Fruit fly (Drosophila melanogaster) whole organism, embryonic: ENCODE measurements around the gene CG6432.

Experiments
- B-H2 ChIP-seq: fragments of 200-800 bp; sonication (Bioruptor generic); optimal IDR thresholded peaks from 2 replicates; lab custom pipeline; 2018; ENCODE audit warnings: missing biosample characterization, mild to moderate bottlenecking, missing genetic modification characterization
- CG11456 ChIP-seq: fragments of 200-800 bp; sonication (Bioruptor generic); IDR thresholded peaks from 3 replicates; pipeline ENCODE4 v1.3.6; 2022; ENCODE audit warnings: missing biosample characterization, missing genetic modification characterization
- CG11723 ChIP-seq: fragments of 200-800 bp; sonication (Bioruptor generic); optimal IDR thresholded peaks from 2 replicates; lab custom pipeline; 2017; ENCODE audit warnings: missing biosample characterization, mild to moderate bottlenecking, missing genetic modification characterization
- CG12236 ChIP-seq: fragments of 200-800 bp; sonication (Bioruptor generic); optimal IDR thresholded peaks from 2 replicates; lab custom pipeline; 2016; ENCODE audit warnings: missing biosample characterization, missing genetic modification characterization
- CG14050 ChIP-seq: fragments of 200-800 bp; sonication (Bioruptor generic); IDR thresholded peaks from 3 replicates; pipeline ENCODE4 v1.3.6; 2022; ENCODE audit warnings: missing biosample characterization, missing genetic modification characterization
- CG14965 ChIP-seq: fragments of 200-800 bp; sonication (Bioruptor generic); optimal IDR thresholded peaks from 2 replicates; lab custom pipeline; 2016; ENCODE audit warnings: missing biosample characterization, missing genetic modification characterization, borderline replicate concordance
- CG1603 ChIP-seq: fragments of 200-800 bp; sonication (Bioruptor generic); optimal IDR thresholded peaks from 2 replicates; lab custom pipeline; 2019; ENCODE audit warnings: missing biosample characterization, mild to moderate bottlenecking, missing genetic modification characterization, moderate library complexity
- CG18476 ChIP-seq: fragments of 200-800 bp; sonication (Bioruptor generic); optimal IDR thresholded peaks from 2 replicates; lab custom pipeline; 2016; ENCODE audit warnings: missing biosample characterization, mild to moderate bottlenecking, missing genetic modification characterization
- CG18599 ChIP-seq: fragments of 200-800 bp; sonication (Bioruptor generic); optimal IDR thresholded peaks from 3 replicates; lab custom pipeline; 2017; ENCODE audit warnings: missing biosample characterization, missing genetic modification characterization, mild to moderate bottlenecking, moderate library complexity, missing genetic modification reagents
- CG18619 ChIP-seq: fragments of 200-800 bp; sonication (Bioruptor generic); optimal IDR thresholded peaks from 3 replicates; lab custom pipeline; 2017; ENCODE audit warnings: missing biosample characterization, mild to moderate bottlenecking, missing genetic modification characterization
- CG2129 ChIP-seq: fragments of 200-800 bp; sonication (Bioruptor generic); IDR thresholded peaks from 2 replicates; pipeline ENCODE4 v1.3.6; 2022; ENCODE audit warnings: missing biosample characterization, missing genetic modification characterization; ENCODE audit not compliant: partially characterized antibody
- CG2678 ChIP-seq: fragments of 200-800 bp; sonication (Bioruptor generic); optimal IDR thresholded peaks from 3 replicates; lab custom pipeline; 2019; ENCODE audit warnings: missing biosample characterization, mild to moderate bottlenecking, missing genetic modification characterization, moderate library complexity
- CG3163 ChIP-seq: fragments of 200-800 bp; sonication (Bioruptor generic); optimal IDR thresholded peaks from 3 replicates; lab custom pipeline; 2016; ENCODE audit warnings: missing biosample characterization, missing genetic modification characterization
- CG32772 ChIP-seq: fragments of 200-800 bp; sonication (Bioruptor generic); IDR thresholded peaks from 2 replicates; pipeline ENCODE4 v1.3.6; 2022; ENCODE audit warnings: missing biosample characterization, missing genetic modification characterization
- CG4730 ChIP-seq: fragments of 200-800 bp; sonication (Bioruptor generic); IDR thresholded peaks from 2 replicates; pipeline ENCODE4 v1.3.6; 2022; ENCODE audit warnings: missing biosample characterization, missing genetic modification characterization
- CG6175 ChIP-seq: fragments of 200-800 bp; sonication (Bioruptor generic); IDR thresholded peaks from 3 replicates; pipeline ENCODE4 v1.3.6; 2022; ENCODE audit warnings: missing biosample characterization, missing genetic modification characterization
- CG9932 ChIP-seq: fragments of 200-800 bp; sonication (Bioruptor generic); IDR thresholded peaks from 2 replicates; pipeline ENCODE4 v1.3.6; 2022; ENCODE audit warnings: missing biosample characterization, missing genetic modification characterization
- CrebB ChIP-seq: fragments of 200-800 bp; sonication (Bioruptor generic); optimal IDR thresholded peaks from 3 replicates; lab custom pipeline; 2018; ENCODE audit warnings: missing biosample characterization, mild to moderate bottlenecking, missing genetic modification characterization
- D ChIP-seq, 2 experiments: fragments of 200-800 bp in 1 of 2; fragments of >200 bp in 1 of 2; sonication (Bioruptor generic) in 1 of 2; optimal IDR thresholded peaks; 2 replicates in 1 of 2; 3 replicates in 1 of 2; lab custom pipeline; 2017; ENCODE audit warnings: mild to moderate bottlenecking in 1 of 2, missing biosample characterization in 1 of 2, missing genetic modification characterization in 1 of 2, missing genetic modification reagents in 1 of 2
- Doc2 ChIP-seq: fragments of 200-800 bp; sonication (Bioruptor generic); IDR thresholded peaks from 2 replicates; pipeline ENCODE4 v1.3.6; 2022; ENCODE audit warnings: missing biosample characterization, missing genetic modification characterization
- ERR ChIP-seq: fragments of 200-800 bp; sonication (Bioruptor generic); optimal IDR thresholded peaks from 2 replicates; lab custom pipeline; 2016; ENCODE audit warnings: missing biosample characterization, missing genetic modification characterization
- Fer3 ChIP-seq: fragments of 200-800 bp; sonication (Bioruptor generic); optimal IDR thresholded peaks from 2 replicates; lab custom pipeline; 2018; ENCODE audit warnings: missing biosample characterization, mild to moderate bottlenecking, missing genetic modification characterization, moderate library complexity
- HLH4C ChIP-seq: fragments of 200-800 bp; sonication (Bioruptor generic); IDR thresholded peaks from 3 replicates; pipeline ENCODE4 v1.3.6; 2022; ENCODE audit warnings: missing biosample characterization, missing genetic modification characterization; ENCODE audit not compliant: partially characterized antibody
- HLHmδ ChIP-seq: fragments of 200-800 bp; sonication (Bioruptor generic); optimal IDR thresholded peaks from 2 replicates; lab custom pipeline; 2018; ENCODE audit warnings: missing biosample characterization, mild to moderate bottlenecking, missing genetic modification characterization, moderate library complexity
- Jarid2 ChIP-seq: fragments of 200-800 bp; sonication (Bioruptor generic); optimal IDR thresholded peaks from 3 replicates; lab custom pipeline; 2017; ENCODE audit warnings: mild to moderate bottlenecking, missing biosample characterization, missing genetic modification reagents, missing genetic modification characterization
- Kr ChIP-seq: fragments of 200-800 bp; sonication (Bioruptor generic); optimal IDR thresholded peaks from 2 replicates; lab custom pipeline; 2017; ENCODE audit warnings: missing biosample characterization, mild to moderate bottlenecking, missing genetic modification characterization
- Lim3 ChIP-seq: fragments of 200-800 bp; sonication (Bioruptor generic); IDR thresholded peaks from 2 replicates; pipeline ENCODE4 v1.3.6; 2022; ENCODE audit warnings: missing biosample characterization, missing genetic modification characterization
- Optix ChIP-seq: fragments of 200-800 bp; sonication (Bioruptor generic); IDR thresholded peaks from 3 replicates; pipeline ENCODE4 v1.3.6; 2022; ENCODE audit warnings: missing biosample characterization, missing genetic modification characterization
- Xbp1 ChIP-seq: fragments of 200-800 bp; sonication (Bioruptor generic); optimal IDR thresholded peaks from 3 replicates; lab custom pipeline; 2016; ENCODE audit warnings: missing biosample characterization, mild to moderate bottlenecking, missing genetic modification characterization
- abd-A ChIP-seq: fragments of 200-800 bp; sonication (Bioruptor generic); optimal IDR thresholded peaks from 3 replicates; lab custom pipeline; 2019; ENCODE audit warnings: missing biosample characterization, mild to moderate bottlenecking, missing genetic modification characterization, moderate library complexity
- al ChIP-seq: fragments of 200-800 bp; sonication (Bioruptor generic); IDR thresholded peaks from 2 replicates; pipeline ENCODE4 v1.3.6; 2022; ENCODE audit warnings: missing biosample characterization, missing genetic modification characterization
- caup ChIP-seq: fragments of 200-800 bp; sonication (Bioruptor generic); optimal IDR thresholded peaks from 3 replicates; lab custom pipeline; 2017; ENCODE audit warnings: missing biosample characterization, mild to moderate bottlenecking, missing genetic modification characterization, moderate library complexity; ENCODE audit not compliant: severe bottlenecking
- grn ChIP-seq: fragments of 200-800 bp; sonication (Bioruptor generic); optimal IDR thresholded peaks from 3 replicates; lab custom pipeline; 2017; ENCODE audit warnings: missing biosample characterization, missing genetic modification characterization
- gro ChIP-seq: fragments of 200-800 bp; sonication (Bioruptor generic); optimal IDR thresholded peaks from 2 replicates; lab custom pipeline; 2016; ENCODE audit warnings: missing biosample characterization, missing genetic modification characterization
- knrl ChIP-seq: fragments of 200-800 bp; sonication (Bioruptor generic); IDR thresholded peaks from 3 replicates; pipeline ENCODE4 v1.3.6; 2022; ENCODE audit warnings: missing biosample characterization, missing genetic modification characterization; ENCODE audit not compliant: partially characterized antibody
- mam ChIP-seq: fragments of 200-800 bp; sonication (Bioruptor generic); optimal IDR thresholded peaks from 3 replicates; lab custom pipeline; 2016; ENCODE audit warnings: missing biosample characterization, missing genetic modification characterization
- mirr ChIP-seq: fragments of 200-800 bp; sonication (Bioruptor generic); optimal IDR thresholded peaks from 3 replicates; lab custom pipeline; 2018; ENCODE audit warnings: missing biosample characterization, mild to moderate bottlenecking, missing genetic modification characterization
- pb ChIP-seq: fragments of 200-800 bp; sonication (Bioruptor generic); optimal IDR thresholded peaks from 3 replicates; lab custom pipeline; 2016; ENCODE audit warnings: missing biosample characterization, missing genetic modification characterization
- pita ChIP-seq: fragments of 200-800 bp; sonication (Bioruptor generic); optimal IDR thresholded peaks from 2 replicates; lab custom pipeline; 2017; ENCODE audit warnings: missing biosample characterization, mild to moderate bottlenecking, missing genetic modification characterization
- repo ChIP-seq: fragments of 200-800 bp; sonication (Bioruptor generic); optimal IDR thresholded peaks from 2 replicates; lab custom pipeline; 2016; ENCODE audit warnings: missing biosample characterization, missing genetic modification characterization
- sd ChIP-seq: fragments of 200-800 bp; sonication (Bioruptor generic); optimal IDR thresholded peaks from 3 replicates; lab custom pipeline; 2018; ENCODE audit warnings: missing biosample characterization, mild to moderate bottlenecking, missing genetic modification characterization, moderate library complexity
- stc ChIP-seq: fragments of 200-800 bp; sonication (Bioruptor generic); IDR thresholded peaks from 2 replicates; pipeline ENCODE4 v1.3.6; 2022; ENCODE audit warnings: missing biosample characterization, missing genetic modification characterization
- tna ChIP-seq: fragments of 200-800 bp; sonication (Bioruptor generic); IDR thresholded peaks from 2 replicates; pipeline ENCODE4 v1.3.6; 2022; ENCODE audit warnings: missing biosample characterization, missing genetic modification characterization; ENCODE audit not compliant: partially characterized antibody
- vfl ChIP-seq: fragments of 200-800 bp; sonication (Bioruptor generic); optimal IDR thresholded peaks from 2 replicates; lab custom pipeline; 2016; ENCODE audit warnings: missing biosample characterization, missing genetic modification characterization
- vnd ChIP-seq: fragments of 200-800 bp; sonication (Bioruptor generic); IDR thresholded peaks from 3 replicates; pipeline ENCODE4 v1.3.6; 2022; ENCODE audit warnings: missing biosample characterization, missing genetic modification characterization; ENCODE audit not compliant: partially characterized antibody
- vvl ChIP-seq: fragments of 200-800 bp; sonication (Bioruptor generic); IDR thresholded peaks from 2 replicates; pipeline ENCODE4 v1.3.6; 2022; ENCODE audit warnings: missing biosample characterization, missing genetic modification characterization
- zen ChIP-seq: fragments of 200-800 bp; sonication (Bioruptor generic); optimal IDR thresholded peaks from 3 replicates; lab custom pipeline; 2018; ENCODE audit warnings: missing biosample characterization, mild to moderate bottlenecking, missing genetic modification characterization, moderate library complexity

CG6432 gene

DNA sequence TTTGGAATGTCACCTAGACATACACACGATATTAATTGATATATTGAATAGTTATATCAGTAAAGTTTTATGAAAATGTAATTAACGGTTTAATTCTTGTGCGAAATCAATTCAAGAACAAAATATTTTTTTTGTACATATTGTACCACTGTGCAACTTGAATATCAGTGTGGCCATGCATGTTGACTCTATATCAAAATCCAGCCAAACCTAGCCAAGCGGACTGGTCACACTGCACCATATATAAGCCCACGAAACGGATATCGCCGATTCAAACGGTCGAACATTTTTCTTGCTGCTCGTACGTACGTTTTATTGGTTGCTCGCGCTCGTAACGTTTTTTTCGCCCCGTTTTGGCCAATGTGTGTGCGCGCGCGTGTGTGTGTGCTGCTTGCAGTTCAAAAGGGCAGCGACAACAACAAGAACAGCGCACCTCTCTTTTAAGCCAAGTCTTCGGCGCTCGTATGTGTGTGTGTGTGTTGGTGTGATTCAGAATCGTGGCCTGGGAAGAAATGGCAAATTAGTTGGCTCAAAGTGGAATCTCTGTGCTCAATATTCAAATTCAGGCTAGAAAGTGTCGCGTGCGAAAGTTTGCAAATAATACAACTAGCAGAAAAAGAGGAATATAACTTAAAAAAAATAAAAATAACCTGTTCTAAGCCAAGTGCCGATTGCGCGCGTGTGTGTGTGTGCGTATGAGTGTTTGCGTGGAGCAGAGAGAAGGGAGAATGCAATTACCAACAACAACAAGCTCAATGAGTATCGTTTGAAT is 41.8 kb upstream of the CG6432 start, which contains the start of gene crb (continued):
- TF ChIP-seq pb (GFP tag; lab: Kevin White, UChicago) (peak; percentile 44), CG14965 (GFP tag; lab: Kevin White, UChicago) (no peak), CG4730 (no peak), pita (GFP tag; lab: Kevin White, UChicago) (no peak), Jarid2 (GFP tag; lab: Kevin White, UChicago) (peak; percentile 94), knrl (GFP tag; lab: Robert Waterston, UW) (no peak; the same call in 1 of the 3 replicates), caup (GFP tag; lab: Kevin White, UChicago) (peak; percentile 67), al (GFP tag; lab: Robert Waterston, UW) (no peak), mirr (GFP tag; lab: Kevin White, UChicago) (peak; percentile 60), Doc2 (GFP tag; lab: Robert Waterston, UW) (no peak), vnd (GFP tag; lab: Robert Waterston, UW) (no peak), grn (GFP tag; lab: Kevin White, UChicago) (peak; percentile 52), Optix (GFP tag; lab: Robert Waterston, UW) (no peak), gro (GFP tag; lab: Kevin White, UChicago) (peak; percentile 41), CG3163 (GFP tag; lab: Kevin White, UChicago) (peak; percentile 24), CG11456 (GFP tag; lab: Robert Waterston, UW) (0 out of 3 replicates have a peak, but pooled peaks have one; percentile 43), zen (tag; lab: Kevin White, UChicago) (peak; percentile 49), CG32772 (GFP tag; lab: Robert Waterston, UW) (no peak), CG12236 (GFP tag; lab: Kevin White, UChicago) (no peak), stc (no peak; the same call in 1 of the 2 replicates), CG18599 (GFP tag; lab: Kevin White, UChicago) (peak; percentile 44), CG18619 (GFP tag; lab: Kevin White, UChicago) (no peak), Lim3 (GFP tag; lab: Robert Waterston, UW) (no peak), CG2678 (tag; lab: Kevin White, UChicago) (peak; percentile 54), vfl (GFP tag; lab: Kevin White, UChicago) (peak; percentile 26), CG2129 (GFP tag; lab: Robert Waterston, UW) (no peak), D (optimal IDR thresholded peaks at IDR 0.05; lab: Kevin White, UChicago) (no peak), D (GFP tag; optimal IDR thresholded peaks at IDR 0.05; lab: Kevin White, UChicago) (no peak), HLHmδ (GFP tag; lab: Kevin White, UChicago) (peak; percentile 53), repo (GFP tag; lab: Kevin White, UChicago) (peak; percentile 19), ERR (GFP tag; lab: Kevin White, UChicago) (peak; percentile 35), CG18476 (peak; percentile 13), CG6175 (no peak), Xbp1 (GFP tag; lab: Kevin White, UChicago) (peak; percentile 49), B-H2 (GFP tag; lab: Kevin White, UChicago) (peak; percentile 73), mam (GFP tag; lab: Kevin White, UChicago) (peak; percentile 43), CrebB (peak; percentile 67), CG1603 (tag; lab: Kevin White, UChicago) (peak; percentile 83), CG11723 (GFP tag; lab: Kevin White, UChicago) (peak; percentile 18), Kr (GFP tag; lab: Kevin White, UChicago) (no peak), CG14050 (GFP tag; lab: Robert Waterston, UW) (0 out of 3 replicates have a peak, but pooled peaks have one; percentile 24), CG9932 (peak; percentile 63; the same call in 1 of the 2 replicates), sd (tag; lab: Kevin White, UChicago) (peak; percentile 56), tna (0 out of 2 replicates have a peak, but pooled peaks have one; percentile 26), abd-A (tag; lab: Kevin White, UChicago) (no peak), Fer3 (tag; lab: Kevin White, UChicago) (peak; percentile 54), HLH4C (0 out of 3 replicates have a peak, but pooled peaks have one; percentile 7), vvl (GFP tag; lab: Robert Waterston, UW) (peak; percentile 69)
